Worm (Caenorhabditis elegans) whole organism, L1 larva: Measurements from ENCODE around the gene cyp-34A10.

Experiments used
- irx-1 ChIP-seq: sonication (generic microtip); optimal IDR thresholded peaks from 2 replicates; lab custom pipeline; 2016; ENCODE audit warnings: missing genetic modification characterization, missing compliant biosample characterization
- nhr-76 ChIP-seq: sonication (generic microtip); optimal IDR thresholded peaks from 2 replicates; lab custom pipeline; 2017; ENCODE audit warnings: missing biosample characterization, missing genetic modification characterization
- snpc-4 ChIP-seq: fragments of 150-350 bp; optimal IDR thresholded peaks from 2 replicates; lab custom pipeline; 2014; ENCODE audit warnings: missing biosample characterization, missing genetic modification characterization

ce11 chrV:4022309-4022708 lies 49.5 kb upstream of the cyp-34A10 start, which contains the start of gene cyp-35A3:
- no peak for TF ChIP-seq nhr-76 (tag; lab: Kevin White, UChicago)
- no peak for TF ChIP-seq snpc-4 (tag; lab: Kevin White, UChicago)
- no peak for TF ChIP-seq irx-1 (tag; lab: Kevin White, UChicago)
